Worm (Caenorhabditis elegans) whole organism, late embryonic: ENCODE measurements around the gene Y34B4A.4.

ENCODE experiments used
- F13H6.1 ChIP-seq: sonication (generic microtip); optimal IDR thresholded peaks from 2 replicates; lab custom pipeline; 2016; ENCODE audit warnings: missing genetic modification characterization, missing compliant biosample characterization
- K02D7.2 ChIP-seq: sonication (generic microtip); optimal IDR thresholded peaks from 2 replicates; lab custom pipeline; 2017; ENCODE audit warnings: mild to moderate bottlenecking, missing genetic modification characterization, missing compliant biosample characterization
- Y22D7AL.16 ChIP-seq: sonication (generic microtip); optimal IDR thresholded peaks from 2 replicates; lab custom pipeline; 2016; ENCODE audit warnings: missing genetic modification characterization, missing compliant biosample characterization
- ama-1 ChIP-seq: fragments of 150-350 bp; optimal IDR thresholded peaks from 2 replicates; lab custom pipeline; 2014
- ceh-30 ChIP-seq: fragments of 150-350 bp; optimal IDR thresholded peaks from 2 replicates; lab custom pipeline; 2014; ENCODE audit warnings: missing biosample characterization, missing genetic modification characterization
- ceh-31 ChIP-seq: sonication (generic microtip); optimal IDR thresholded peaks from 2 replicates; lab custom pipeline; 2016; ENCODE audit warnings: missing genetic modification characterization, missing compliant biosample characterization
- ceh-34 ChIP-seq: sonication (generic microtip); optimal IDR thresholded peaks from 2 replicates; lab custom pipeline; 2016; ENCODE audit warnings: mild to moderate bottlenecking, missing genetic modification characterization, missing compliant biosample characterization
- ceh-6 ChIP-seq: fragments of 200-800 bp; sonication (Bioruptor generic); optimal IDR thresholded peaks from 2 replicates; lab custom pipeline; 2018; ENCODE audit warnings: mild to moderate bottlenecking, missing genetic modification characterization, missing compliant biosample characterization
- ceh-9 ChIP-seq: sonication (generic microtip); optimal IDR thresholded peaks from 2 replicates; lab custom pipeline; 2016; ENCODE audit warnings: mild to moderate bottlenecking, missing genetic modification characterization, inconsistent platforms, missing compliant biosample characterization
- elt-2 ChIP-seq: sonication (generic microtip); optimal IDR thresholded peaks from 2 replicates; lab custom pipeline; 2016; ENCODE audit warnings: missing genetic modification reagents, missing genetic modification characterization, missing compliant biosample characterization
- hlh-13 ChIP-seq: fragments of 200-800 bp; sonication (Bioruptor generic); optimal IDR thresholded peaks from 2 replicates; lab custom pipeline; 2018; ENCODE audit warnings: mild to moderate bottlenecking, missing genetic modification characterization, missing compliant biosample characterization
- hlh-6 ChIP-seq: sonication (generic microtip); optimal IDR thresholded peaks from 2 replicates; lab custom pipeline; 2016; ENCODE audit warnings: missing genotype, missing genetic modification characterization, missing compliant biosample characterization
- lim-6 ChIP-seq: sonication (generic microtip); optimal IDR thresholded peaks from 2 replicates; lab custom pipeline; 2016; ENCODE audit warnings: missing genetic modification characterization, missing compliant biosample characterization
- nfya-1 ChIP-seq: sonication (generic microtip); optimal IDR thresholded peaks from 2 replicates; lab custom pipeline; 2017; ENCODE audit warnings: missing genetic modification characterization, mild to moderate bottlenecking, missing compliant biosample characterization, antibody characterized with exemption, moderate library complexity
- nhr-11 ChIP-seq: fragments of 150-350 bp; optimal IDR thresholded peaks from 2 replicates; lab custom pipeline; 2014; ENCODE audit warnings: missing biosample characterization, missing genetic modification characterization
- nhr-232 ChIP-seq: sonication (generic microtip); optimal IDR thresholded peaks from 2 replicates; lab custom pipeline; 2016; ENCODE audit warnings: missing genetic modification characterization, missing compliant biosample characterization
- npax-4 ChIP-seq: sonication (generic microtip); optimal IDR thresholded peaks from 2 replicates; lab custom pipeline; 2016; ENCODE audit warnings: missing genetic modification characterization, missing compliant biosample characterization
- odd-2 ChIP-seq: sonication (generic microtip); optimal IDR thresholded peaks from 2 replicates; lab custom pipeline; 2017; ENCODE audit warnings: antibody characterized with exemption, mild to moderate bottlenecking, missing genetic modification characterization, missing compliant biosample characterization
- pax-1 ChIP-seq: fragments of 150-350 bp; optimal IDR thresholded peaks from 2 replicates; lab custom pipeline; 2014; ENCODE audit warnings: missing biosample characterization, missing genetic modification characterization
- pqm-1 ChIP-seq: sonication (generic microtip); optimal IDR thresholded peaks from 2 replicates; lab custom pipeline; 2016; ENCODE audit warnings: missing genetic modification characterization, missing compliant biosample characterization
- pros-1 ChIP-seq: fragments of 150-350 bp; optimal IDR thresholded peaks from 2 replicates; lab custom pipeline; 2014; ENCODE audit warnings: missing biosample characterization, missing genetic modification reagents, missing genetic modification characterization
- ref-2 ChIP-seq: sonication (generic microtip); optimal IDR thresholded peaks from 2 replicates; lab custom pipeline; 2016; ENCODE audit warnings: missing genetic modification characterization, missing compliant biosample characterization
- rnt-1 ChIP-seq: sonication (generic microtip); optimal IDR thresholded peaks from 2 replicates; lab custom pipeline; 2016; ENCODE audit warnings: missing genetic modification characterization, missing compliant biosample characterization
- sdc-2 ChIP-seq: sonication (generic microtip); optimal IDR thresholded peaks from 2 replicates; lab custom pipeline; 2016; ENCODE audit warnings: missing genotype, missing genetic modification characterization, missing compliant biosample characterization
- sox-2 ChIP-seq: fragments of 200-800 bp; sonication (Bioruptor generic); IDR thresholded peaks from 2 replicates; pipeline ENCODE4 v1.3.6; 2022; ENCODE audit warnings: missing genetic modification reagents, missing genetic modification characterization, missing compliant biosample characterization
- sox-4 ChIP-seq: sonication (generic microtip); optimal IDR thresholded peaks from 2 replicates; lab custom pipeline; 2017; ENCODE audit warnings: mild to moderate bottlenecking, missing genetic modification characterization, inconsistent platforms, missing compliant biosample characterization
- tbx-2 ChIP-seq: sonication (generic microtip); optimal IDR thresholded peaks from 2 replicates; lab custom pipeline; 2016; ENCODE audit warnings: missing genetic modification characterization, missing compliant biosample characterization
- ttx-3 ChIP-seq: sonication (generic microtip); optimal IDR thresholded peaks from 2 replicates; lab custom pipeline; 2016; ENCODE audit warnings: missing genetic modification reagents, missing genetic modification characterization, missing compliant biosample characterization
- unc-3 ChIP-seq, 2 experiments: fragments of 200-800 bp in 1 of 2; sonication (Bioruptor generic) in 1 of 2; sonication (generic microtip) in 1 of 2; conservative IDR thresholded peaks in 1 of 2; optimal IDR thresholded peaks in 1 of 2; 2 replicates each; pipeline versions ENCODE4 v1.3.6 to Lab custom; 2016 to 2022; ENCODE audit warnings: missing compliant biosample characterization in 2 of 2, missing genetic modification characterization in 2 of 2, missing genetic modification reagents in 1 of 2
- unc-42 ChIP-seq: sonication (generic microtip); optimal IDR thresholded peaks from 2 replicates; lab custom pipeline; 2016; ENCODE audit warnings: missing genotype, missing genetic modification characterization, missing compliant biosample characterization
- unc-55 ChIP-seq: sonication (generic microtip); optimal IDR thresholded peaks from 2 replicates; lab custom pipeline; 2017; ENCODE audit warnings: missing biosample characterization, missing genetic modification reagents, missing genetic modification characterization
- ztf-16 ChIP-seq: sonication (generic microtip); optimal IDR thresholded peaks from 2 replicates; lab custom pipeline; 2017; ENCODE audit warnings: missing genetic modification characterization, missing compliant biosample characterization

Y34B4A.4 gene

DNA sequence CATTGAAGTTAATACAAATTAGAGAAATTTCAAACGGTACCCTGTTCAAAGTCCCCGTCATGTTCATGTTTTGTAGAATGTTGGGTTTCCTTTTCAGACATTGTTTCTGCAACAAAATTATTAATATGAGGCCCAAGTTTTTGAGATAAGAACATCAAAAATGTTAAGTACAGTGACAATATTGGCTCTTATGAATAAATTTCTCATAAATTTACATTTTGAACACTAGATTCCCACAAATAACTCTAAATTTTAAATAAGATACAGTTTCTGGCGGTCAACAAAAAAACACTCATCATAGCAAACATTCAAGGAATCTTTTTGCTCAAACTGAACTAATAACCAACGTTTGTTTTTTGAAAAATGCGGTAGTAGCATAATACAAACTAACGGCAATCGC lies 37.9 kb upstream of the Y34B4A.4 start, which contains the start of gene H28G03.3 (continued):
- TF ChIP-seq ceh-30 (tag; lab: Kevin White, UChicago) = no peak
- TF ChIP-seq, all 69 proteins: peak for 0

DNA sequence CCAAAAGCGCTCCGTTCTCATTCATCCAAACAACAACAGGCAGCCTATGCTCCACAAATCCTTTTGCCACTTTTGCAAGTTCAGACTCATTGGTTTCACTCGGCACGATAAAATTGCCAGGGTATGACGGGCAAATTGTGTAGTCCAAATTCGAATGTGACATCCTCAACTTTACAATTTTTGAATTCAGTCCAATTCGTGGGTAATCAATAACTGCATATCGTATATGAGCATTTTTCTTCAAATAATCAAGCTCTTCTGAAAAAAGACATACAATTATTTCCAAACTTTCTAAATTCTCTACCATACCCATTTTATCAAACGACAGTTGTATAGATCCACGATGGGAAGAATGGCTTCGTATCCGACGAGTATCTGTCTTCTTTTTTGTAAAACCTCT lies 25.9 kb upstream of the Y34B4A.4 start:
- no peak for TF ChIP-seq unc-3 (GFP tag; conservative IDR thresholded peaks at IDR 0.05; lab: Robert Waterston, UW)
- TF ChIP-seq unc-3 (tag; optimal IDR thresholded peaks at IDR 0.05; lab: Kevin White, UChicago) = no peak
- no peak for TF ChIP-seq ttx-3 (tag; lab: Kevin White, UChicago)
- no peak for TF ChIP-seq sdc-2 (tag; lab: Kevin White, UChicago)
- no peak for TF ChIP-seq nhr-11 (tag; lab: Kevin White, UChicago)
- TF ChIP-seq hlh-6 (tag; lab: Kevin White, UChicago) = no peak
- TF ChIP-seq ceh-34 = no peak
- TF ChIP-seq ceh-30 (tag; lab: Kevin White, UChicago) = no peak
- TF ChIP-seq pros-1 (tag; lab: Kevin White, UChicago) = no peak
- TF ChIP-seq nhr-232 (tag; lab: Kevin White, UChicago) = no peak
- TF ChIP-seq odd-2 (tag; lab: Kevin White, UChicago) = no peak
- no peak for TF ChIP-seq F13H6.1 (tag; lab: Kevin White, UChicago)
- no peak for TF ChIP-seq unc-55 (GFP tag; lab: Kevin White, UChicago)

DNA sequence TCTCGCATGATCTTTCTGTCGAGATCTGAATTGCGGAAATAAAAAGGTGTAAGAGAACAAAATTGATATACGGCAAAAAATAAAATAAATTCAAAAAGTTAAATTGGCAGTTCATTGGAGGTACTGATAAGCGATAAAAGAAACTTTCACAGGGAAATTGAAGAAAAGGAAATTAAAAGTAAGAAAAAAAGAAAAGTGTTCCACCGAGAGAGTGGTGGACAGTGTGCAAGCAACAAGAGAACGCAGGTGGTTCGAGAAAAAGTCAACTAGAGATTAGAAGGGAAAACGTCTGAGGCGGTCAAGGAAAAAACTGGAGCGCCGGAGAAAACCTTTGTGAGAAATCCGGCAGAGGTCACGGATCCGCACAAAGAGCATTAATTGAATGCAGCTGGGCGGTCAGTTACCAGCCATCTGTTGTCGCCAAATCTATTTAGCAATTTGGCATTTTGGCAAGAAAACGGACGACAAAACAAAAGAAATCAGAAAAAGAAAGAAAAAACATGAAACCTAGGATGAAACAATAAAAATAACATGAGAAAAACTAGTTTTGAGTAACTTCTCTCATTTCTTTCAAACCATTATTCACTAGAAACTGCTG lies 20.6 kb upstream of the Y34B4A.4 start, which contains the start of gene mtm-5:
Gene mtm-5 (minus strand): TSS at position 27 of the 598 bp plus-strand sequence.
- TF ChIP-seq unc-42 (tag; lab: Kevin White, UChicago) (peak; percentile 33), sox-2 (GFP tag; lab: Robert Waterston, UW) (peak; percentile 1; the same call in 1 of the 2 replicates), npax-4 (tag; lab: Kevin White, UChicago) (no peak), lim-6 (no peak), Y22D7AL.16 (tag; lab: Kevin White, UChicago) (no peak)

- TF ChIP-seq ref-2 = peak; percentile 6
- TF ChIP-seq hlh-13 (GFP tag; lab: Kevin White, UChicago) = no peak
- peak; percentile 32 for TF ChIP-seq unc-42 (tag; lab: Kevin White, UChicago)
- TF ChIP-seq sdc-2 (tag; lab: Kevin White, UChicago) = peak; percentile 37
- peak; percentile 60 for TF ChIP-seq unc-55 (GFP tag; lab: Kevin White, UChicago)
- TF ChIP-seq rnt-1 = peak; percentile 39
- TF ChIP-seq tbx-2 = peak; percentile 39
- no peak for TF ChIP-seq pqm-1 (tag; lab: Kevin White, UChicago)
- TF ChIP-seq ceh-31 = peak; percentile 3
- peak; percentile 52 for TF ChIP-seq elt-2 (tag; lab: Kevin White, UChicago)
- peak; percentile 18 for TF ChIP-seq ttx-3 (tag; lab: Kevin White, UChicago)
- peak; percentile 23 for TF ChIP-seq ceh-34
- no peak for TF ChIP-seq sox-2 (GFP tag; lab: Robert Waterston, UW)
- peak; percentile 53 for TF ChIP-seq nfya-1 (tag; lab: Kevin White, UChicago)
These were observed 20.1 kb upstream of the Y34B4A.4 start, which contains the start of gene Y34B4A.7 for ce11 chrX:5244041-5244440. Gene Y34B4A.7 (plus strand): TSS chrX:5244337.

DNA sequence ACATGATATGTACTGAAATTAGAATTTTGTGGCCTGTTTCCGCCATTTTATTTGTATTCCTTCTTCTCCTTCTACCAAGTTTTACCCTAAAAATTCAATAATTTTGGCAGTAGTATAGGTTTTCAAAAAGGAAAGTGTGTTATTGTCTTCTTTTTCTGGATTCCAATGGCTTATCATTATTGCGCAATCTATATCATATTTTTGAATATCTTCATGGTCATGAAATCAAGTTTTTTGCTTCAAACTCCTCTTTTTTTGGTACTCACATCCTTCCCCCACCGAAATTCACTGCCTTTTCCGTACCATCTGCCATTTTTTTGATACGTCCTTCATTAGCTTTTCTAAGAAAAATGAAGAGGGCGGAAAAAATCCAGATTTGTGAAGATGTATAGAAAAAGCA lies 15.4 kb upstream of the Y34B4A.4 start:
- TF ChIP-seq odd-2 (tag; lab: Kevin White, UChicago) = no peak
- TF ChIP-seq unc-3 (GFP tag; conservative IDR thresholded peaks at IDR 0.05; lab: Robert Waterston, UW) = no peak
- no peak for TF ChIP-seq unc-3 (tag; optimal IDR thresholded peaks at IDR 0.05; lab: Kevin White, UChicago)

DNA sequence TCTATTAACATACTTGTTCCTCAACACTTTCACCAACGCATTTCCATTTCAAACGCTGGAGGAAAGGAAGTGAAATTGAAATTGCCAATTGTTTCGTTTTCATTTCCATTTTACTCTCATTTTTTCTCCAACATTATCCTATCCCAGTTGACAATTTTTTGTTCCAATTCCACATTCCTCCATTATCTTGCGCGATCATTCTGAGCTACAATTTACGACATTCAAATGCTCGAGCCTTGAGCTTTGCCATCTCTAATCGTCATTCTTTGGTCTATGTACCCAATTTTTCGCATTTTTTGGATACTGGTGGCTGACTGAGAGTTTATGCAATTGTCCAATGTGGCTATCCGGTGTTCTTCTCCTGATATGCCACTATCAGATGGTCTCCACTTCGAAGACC lies 14.5 kb upstream of the Y34B4A.4 start, which contains the start of gene Y34B4A.10:
Gene Y34B4A.10 (plus strand): TSS at position 301 of the 400 bp plus-strand sequence.
- TF ChIP-seq ceh-9 (tag; lab: Kevin White, UChicago) (no peak), odd-2 (tag; lab: Kevin White, UChicago) (no peak), hlh-6 (tag; lab: Kevin White, UChicago) (no peak), sox-4 (tag; lab: Kevin White, UChicago) (no peak), K02D7.2 (tag; lab: Kevin White, UChicago) (no peak), pax-1 (no peak), ama-1 (lab: Kevin White, UChicago) (no peak), ztf-16 (no peak), ceh-6 (GFP tag; lab: Kevin White, UChicago) (no peak)
